Worm (Caenorhabditis elegans) whole organism, L3 larva: ENCODE results near the gene pezo-1.

ENCODE experiments used
- lin-39 ChIP-seq: fragments of 150-350 bp; optimal IDR thresholded peaks from 2 replicates; lab custom pipeline; 2018; ENCODE audit warnings: missing biosample characterization, missing genetic modification reagents, missing genetic modification characterization
- pqm-1 ChIP-seq: fragments of 150-350 bp; optimal IDR thresholded peaks from 2 replicates; lab custom pipeline; 2017; ENCODE audit warnings: missing biosample characterization, missing genetic modification characterization, inconsistent platforms

DNA sequence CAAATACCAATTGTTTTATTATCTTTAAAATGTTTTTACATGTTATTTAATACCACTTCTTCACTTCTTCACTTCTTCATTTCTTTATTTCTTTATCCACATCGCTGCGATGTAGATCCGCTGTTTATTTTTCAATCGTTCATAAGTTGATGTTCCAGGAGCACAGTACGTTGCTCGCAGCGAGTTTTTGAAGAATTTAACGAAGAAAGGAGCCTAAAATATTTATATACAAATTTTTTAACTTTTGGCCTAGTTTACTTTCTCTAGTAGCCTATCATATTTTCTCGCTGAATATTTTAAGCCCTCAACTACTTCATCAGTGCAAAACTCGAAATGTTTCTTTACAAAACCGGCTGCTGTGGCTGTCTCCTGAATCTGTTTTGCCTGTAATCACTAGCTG, 48.2 kb downstream of the pezo-1 start:
- TF ChIP-seq lin-39 (tag; lab: Kevin White, UChicago), result no peak
- no peak for TF ChIP-seq pqm-1
